Worm (Caenorhabditis elegans): ENCODE data around the gene pgap-3.

Gene pgap-3

ce11 chrV:6047818-6048217, at the start of gene pgap-3:
Gene pgap-3, minus strand, starts transcription at chrV:6047918.
- TF ChIP-seq madf-8 (GFP tag; conservative IDR thresholded peaks at IDR 0.05) (no peak), tbp1 (GFP tag; optimal IDR thresholded peaks at IDR 0.05) (no peak), hmg-1.2 (GFP tag; IDR thresholded peaks at IDR 0.05) (no peak), nhr-90 (tag; optimal IDR thresholded peaks at IDR 0.05) (no peak)

- TF ChIP-seq ceh-100 (GFP tag; IDR thresholded peaks at IDR 0.05) (no peak), rpc-1 (optimal IDR thresholded peaks at IDR 0.05) (no peak), rpc-1 (tag; optimal IDR thresholded peaks at IDR 0.05) (no peak), somi-1 (GFP tag; optimal IDR thresholded peaks at IDR 0.05) (no peak), C06A6.2 (GFP tag; conservative IDR thresholded peaks at IDR 0.05) (no peak), pbrm-1 (GFP tag; IDR thresholded peaks at IDR 0.05) (no peak), atf-7 (tag; optimal IDR thresholded peaks at IDR 0.05) (no peak), attf-3 (GFP tag; conservative IDR thresholded peaks at IDR 0.05) (no peak), nhr-80 (tag; optimal IDR thresholded peaks at IDR 0.05) (no peak)
These were observed 48.9 kb upstream of the pgap-3 start, which contains the start of gene smut-1 for ce11 chrV:6096559-6097155. Gene smut-1, plus strand, starts transcription at chrV:6097105.

ce11 chrV:6095829-6096228, 48.1 kb upstream of the pgap-3 start, which contains the start of gene Y38A10A.7:
Gene Y38A10A.7, plus strand, starts transcription at chrV:6096197.
- no peak for TF ChIP-seq lsy-27 (tag; optimal IDR thresholded peaks at IDR 0.05; ENCODE audit: borderline replicate concordance, insufficient read depth)
- TF ChIP-seq F49E8.2 (tag; optimal IDR thresholded peaks at IDR 0.05; ENCODE audit: insufficient read depth) = no peak
- no peak for TF ChIP-seq ceh-79 (tag; optimal IDR thresholded peaks at IDR 0.05)
- TF ChIP-seq Y56A3A.18 (GFP tag; IDR thresholded peaks at IDR 0.05) = no peak
- no peak for TF ChIP-seq mxl-1 (tag; optimal IDR thresholded peaks at IDR 0.05)
- no peak for TF ChIP-seq Y53F4B.3 (GFP tag; IDR thresholded peaks at IDR 0.05)
- no peak for TF ChIP-seq ztf-6 (GFP tag; IDR thresholded peaks at IDR 0.05)
- TF ChIP-seq nhr-120 (GFP tag; IDR thresholded peaks at IDR 0.05) = no peak
- no peak for TF ChIP-seq sptf-2 (GFP tag; optimal IDR thresholded peaks at IDR 0.05)
- TF ChIP-seq ekl-4 (GFP tag; IDR thresholded peaks at IDR 0.05) = no peak
- no peak for TF ChIP-seq B0336.3 (GFP tag; IDR thresholded peaks at IDR 0.05)

- TF ChIP-seq egrh-3 (GFP tag; IDR thresholded peaks at IDR 0.05) (0 out of 2 replicates have a peak, but pooled peaks have one; percentile 54), F33H1.4 (GFP tag; IDR thresholded peaks at IDR 0.05) (peak; percentile 57)
These were observed 43.9 kb upstream of the pgap-3 start for ce11 chrV:6091592-6091991.

- TF ChIP-seq madf-6 (GFP tag; IDR thresholded peaks at IDR 0.05) (peak; percentile 30; the same call in 1 of the 2 replicates), hsf-1 (GFP tag; IDR thresholded peaks at IDR 0.05) (peak; percentile 97), dox-1 (GFP tag; IDR thresholded peaks at IDR 0.05) (0 out of 2 replicates have a peak, but pooled peaks have one; percentile 32)
These were observed 41.3 kb upstream of the pgap-3 start for ce11 chrV:6088977-6089376.

ce11 chrV:6072190-6072589, 24.5 kb upstream of the pgap-3 start:
- 0 out of 2 replicates have a peak, but pooled peaks have one; percentile 10 for TF ChIP-seq D2030.7 (GFP tag; IDR thresholded peaks at IDR 0.05)
- peak; percentile 66 for TF ChIP-seq dox-1 (GFP tag; IDR thresholded peaks at IDR 0.05)
- TF ChIP-seq hsf-1 (GFP tag; IDR thresholded peaks at IDR 0.05) = peak; percentile 99
- peak; percentile 65 for TF ChIP-seq egrh-3 (GFP tag; IDR thresholded peaks at IDR 0.05)

Data from whole organism, young adult.